Worm (Caenorhabditis elegans) whole organism, late embryonic: Measurements from ENCODE around the gene ddx-23.

Experiments
- C08G9.2 ChIP-seq: sonication (generic microtip); optimal IDR thresholded peaks from 2 replicates; lab custom pipeline; 2016; ENCODE audit warnings: mild to moderate bottlenecking, missing genetic modification characterization, moderate library complexity, missing compliant biosample characterization
- ama-1 ChIP-seq: fragments of 150-350 bp; optimal IDR thresholded peaks from 2 replicates; lab custom pipeline; 2014
- dve-1 ChIP-seq: sonication (generic microtip); optimal IDR thresholded peaks from 2 replicates; lab custom pipeline; 2017; ENCODE audit warnings: antibody characterized with exemption, mild to moderate bottlenecking, missing genetic modification characterization, missing compliant biosample characterization
- hlh-30 ChIP-seq: sonication (generic microtip); optimal IDR thresholded peaks from 2 replicates; lab custom pipeline; 2017; ENCODE audit warnings: antibody characterized with exemption, missing genetic modification characterization, missing compliant biosample characterization; ENCODE audit not compliant: insufficient read depth
- pqm-1 ChIP-seq: sonication (generic microtip); optimal IDR thresholded peaks from 2 replicates; lab custom pipeline; 2016; ENCODE audit warnings: missing genetic modification characterization, missing compliant biosample characterization
- pros-1 ChIP-seq: fragments of 150-350 bp; optimal IDR thresholded peaks from 2 replicates; lab custom pipeline; 2014; ENCODE audit warnings: missing biosample characterization, missing genetic modification reagents, missing genetic modification characterization
- ttx-3 ChIP-seq: sonication (generic microtip); optimal IDR thresholded peaks from 2 replicates; lab custom pipeline; 2016; ENCODE audit warnings: missing genetic modification reagents, missing genetic modification characterization, missing compliant biosample characterization

ce11 chrIII:5815932-5816331, 37.1 kb downstream of the ddx-23 start, which contains the start of gene sma-4:
- no peak for TF ChIP-seq pros-1 (tag; lab: Kevin White, UChicago)
- TF ChIP-seq C08G9.2 (tag; lab: Kevin White, UChicago) = no peak
- TF ChIP-seq hlh-30 = no peak
- TF ChIP-seq ama-1 (lab: Kevin White, UChicago) = no peak
- TF ChIP-seq ttx-3 (tag; lab: Kevin White, UChicago) = no peak
- TF ChIP-seq pqm-1 (tag; lab: Kevin White, UChicago) = no peak
- TF ChIP-seq dve-1 (tag; lab: Kevin White, UChicago) = no peak
